Fruit fly (Drosophila melanogaster) whole organism, embryonic: ENCODE measurements around the gene UBL3.

Source experiments
- Antp ChIP-seq: fragments of 200-800 bp; sonication (Bioruptor generic); optimal IDR thresholded peaks from 3 replicates; lab custom pipeline; 2016; ENCODE audit warnings: missing biosample characterization, missing genetic modification characterization
- Atf-2 ChIP-seq: fragments of 200-800 bp; sonication (Bioruptor generic); optimal IDR thresholded peaks from 2 replicates; lab custom pipeline; 2016; ENCODE audit warnings: missing biosample characterization, missing genetic modification characterization
- B-H1 ChIP-seq: fragments of 200-800 bp; sonication (Bioruptor generic); IDR thresholded peaks from 3 replicates; pipeline ENCODE4 v1.3.6; 2022; ENCODE audit warnings: missing biosample characterization, missing genetic modification characterization
- CG10267 ChIP-seq: fragments of 200-800 bp; sonication (Bioruptor generic); optimal IDR thresholded peaks from 2 replicates; lab custom pipeline; 2018; ENCODE audit warnings: missing biosample characterization, mild to moderate bottlenecking, missing genetic modification characterization, moderate library complexity
- CG10431 ChIP-seq: fragments of 200-800 bp; sonication (Bioruptor generic); optimal IDR thresholded peaks from 3 replicates; lab custom pipeline; 2018; ENCODE audit warnings: missing biosample characterization, mild to moderate bottlenecking, missing genetic modification characterization
- CG13296 ChIP-seq: fragments of 200-800 bp; sonication (Bioruptor generic); optimal IDR thresholded peaks from 3 replicates; lab custom pipeline; 2018; ENCODE audit warnings: missing biosample characterization, mild to moderate bottlenecking, missing genetic modification characterization
- CG16815 ChIP-seq: fragments of 200-800 bp; sonication (Bioruptor generic); optimal IDR thresholded peaks from 3 replicates; lab custom pipeline; 2017; ENCODE audit warnings: missing biosample characterization, mild to moderate bottlenecking, missing genetic modification characterization
- CG31365 ChIP-seq: fragments of 200-800 bp; sonication (Bioruptor generic); optimal IDR thresholded peaks from 2 replicates; lab custom pipeline; 2018; ENCODE audit warnings: missing biosample characterization, mild to moderate bottlenecking, missing genetic modification characterization
- CG3163 ChIP-seq: fragments of 200-800 bp; sonication (Bioruptor generic); optimal IDR thresholded peaks from 3 replicates; lab custom pipeline; 2016; ENCODE audit warnings: missing biosample characterization, missing genetic modification characterization
- CG33213 ChIP-seq: fragments of 200-800 bp; sonication (Bioruptor generic); optimal IDR thresholded peaks from 3 replicates; lab custom pipeline; 2016; ENCODE audit warnings: missing biosample characterization, missing genetic modification characterization
- CG42726 ChIP-seq: fragments of 200-800 bp; sonication (Bioruptor generic); IDR thresholded peaks from 2 replicates; pipeline ENCODE4 v1.3.6; 2022; ENCODE audit warnings: missing biosample characterization, missing genetic modification characterization; ENCODE audit not compliant: partially characterized antibody
- CG43689 ChIP-seq: fragments of 200-800 bp; sonication (Bioruptor generic); IDR thresholded peaks from 2 replicates; pipeline ENCODE4 v1.3.6; 2022; ENCODE audit warnings: missing biosample characterization, missing genetic modification characterization
- CG7745 ChIP-seq: fragments of 200-800 bp; sonication (Bioruptor generic); optimal IDR thresholded peaks from 2 replicates; lab custom pipeline; 2018; ENCODE audit warnings: missing biosample characterization, mild to moderate bottlenecking, missing genetic modification characterization, moderate library complexity
- Deaf1 ChIP-seq: fragments of 200-800 bp; optimal IDR thresholded peaks from 3 replicates; lab custom pipeline; 2019; ENCODE audit warnings: missing biosample characterization, mild to moderate bottlenecking, missing genetic modification characterization, moderate library complexity
- Dp ChIP-seq: fragments of 200-800 bp; sonication (Bioruptor generic); optimal IDR thresholded peaks from 2 replicates; lab custom pipeline; 2018; ENCODE audit warnings: missing biosample characterization, mild to moderate bottlenecking, missing genetic modification characterization, moderate library complexity
- E2f1 ChIP-seq: fragments of 200-800 bp; sonication (Bioruptor generic); IDR thresholded peaks from 2 replicates; pipeline ENCODE4 v1.3.6; 2022; ENCODE audit warnings: missing biosample characterization, missing genetic modification characterization
- Ets97D ChIP-seq: fragments of 200-800 bp; sonication (Bioruptor generic); optimal IDR thresholded peaks from 3 replicates; lab custom pipeline; 2016; ENCODE audit warnings: missing biosample characterization, missing genetic modification characterization
- Fer1 ChIP-seq: fragments of 200-800 bp; sonication (Bioruptor generic); optimal IDR thresholded peaks from 2 replicates; lab custom pipeline; 2017; ENCODE audit warnings: missing biosample characterization, mild to moderate bottlenecking, missing genetic modification characterization
- Fer3 ChIP-seq: fragments of 200-800 bp; sonication (Bioruptor generic); optimal IDR thresholded peaks from 2 replicates; lab custom pipeline; 2018; ENCODE audit warnings: missing biosample characterization, mild to moderate bottlenecking, missing genetic modification characterization, moderate library complexity
- HLHmδ ChIP-seq: fragments of 200-800 bp; sonication (Bioruptor generic); optimal IDR thresholded peaks from 2 replicates; lab custom pipeline; 2018; ENCODE audit warnings: missing biosample characterization, mild to moderate bottlenecking, missing genetic modification characterization, moderate library complexity
- Hey ChIP-seq: fragments of 200-800 bp; sonication (Bioruptor generic); optimal IDR thresholded peaks from 3 replicates; lab custom pipeline; 2018; ENCODE audit warnings: missing biosample characterization, mild to moderate bottlenecking, missing genetic modification characterization
- Mad ChIP-seq: fragments of 200-800 bp; sonication (Bioruptor generic); optimal IDR thresholded peaks from 2 replicates; lab custom pipeline; 2016; ENCODE audit warnings: missing biosample characterization, missing genetic modification characterization
- NFAT ChIP-seq: fragments of 200-800 bp; sonication (Bioruptor generic); IDR thresholded peaks from 2 replicates; pipeline ENCODE4 v1.3.6; 2022; ENCODE audit warnings: missing biosample characterization, missing genetic modification characterization
- Oli ChIP-seq: fragments of 200-800 bp; sonication (Bioruptor generic); optimal IDR thresholded peaks from 2 replicates; lab custom pipeline; 2018; ENCODE audit warnings: missing biosample characterization, mild to moderate bottlenecking, missing genetic modification characterization, moderate library complexity
- Optix ChIP-seq: fragments of 200-800 bp; sonication (Bioruptor generic); IDR thresholded peaks from 3 replicates; pipeline ENCODE4 v1.3.6; 2022; ENCODE audit warnings: missing biosample characterization, missing genetic modification characterization
- Ravus ChIP-seq: fragments of 200-800 bp; sonication (Bioruptor generic); IDR thresholded peaks from 2 replicates; pipeline ENCODE4 v1.3.6; 2022; ENCODE audit warnings: missing biosample characterization, missing genetic modification characterization
- Six4 ChIP-seq: fragments of 200-800 bp; sonication (Bioruptor generic); optimal IDR thresholded peaks from 2 replicates; lab custom pipeline; 2016; ENCODE audit warnings: missing biosample characterization, missing genetic modification characterization
- Taf1 ChIP-seq: fragments of 200-800 bp; sonication (Bioruptor generic); IDR thresholded peaks from 2 replicates; pipeline ENCODE4 v1.3.6; 2022; ENCODE audit warnings: missing biosample characterization, missing genetic modification characterization
- Xrp1 ChIP-seq: fragments of 200-800 bp; sonication (Bioruptor generic); IDR thresholded peaks from 2 replicates; pipeline ENCODE4 v1.3.6; 2022; ENCODE audit warnings: missing biosample characterization, missing genetic modification characterization
- ara ChIP-seq: fragments of 200-800 bp; sonication (Bioruptor generic); IDR thresholded peaks from 2 replicates; pipeline ENCODE4 v1.3.6; 2022; ENCODE audit warnings: missing biosample characterization, missing genetic modification characterization
- az2 ChIP-seq: fragments of 200-800 bp; sonication (Bioruptor generic); optimal IDR thresholded peaks from 3 replicates; lab custom pipeline; 2016; ENCODE audit warnings: missing biosample characterization, missing genetic modification characterization
- da ChIP-seq: fragments of 200-800 bp; sonication (Bioruptor generic); optimal IDR thresholded peaks from 2 replicates; lab custom pipeline; 2016; ENCODE audit warnings: missing biosample characterization, missing genetic modification characterization
- gro ChIP-seq: fragments of 200-800 bp; sonication (Bioruptor generic); optimal IDR thresholded peaks from 2 replicates; lab custom pipeline; 2016; ENCODE audit warnings: missing biosample characterization, missing genetic modification characterization
- ham ChIP-seq: fragments of 200-800 bp; sonication (Bioruptor generic); IDR thresholded peaks from 2 replicates; pipeline ENCODE4 v1.3.6; 2022; ENCODE audit warnings: missing biosample characterization, missing genetic modification characterization
- hth ChIP-seq: fragments of >200 bp; optimal IDR thresholded peaks from 2 replicates; lab custom pipeline; 2017; ENCODE audit warnings: inconsistent platforms
- insv ChIP-seq, 2 experiments: fragments of 200-800 bp; sonication (Bioruptor generic); optimal IDR thresholded peaks; 3 replicates each; lab custom pipeline; 2016 to 2018; ENCODE audit warnings: missing biosample characterization in 2 of 2, missing genetic modification characterization in 2 of 2
- kah ChIP-seq: fragments of 200-800 bp; sonication (Bioruptor generic); optimal IDR thresholded peaks from 2 replicates; lab custom pipeline; 2018; ENCODE audit warnings: missing biosample characterization, mild to moderate bottlenecking, missing genetic modification characterization
- kay ChIP-seq: fragments of 200-800 bp; sonication (Bioruptor generic); optimal IDR thresholded peaks from 2 replicates; lab custom pipeline; 2016; ENCODE audit warnings: missing biosample characterization, missing genetic modification characterization
- knrl ChIP-seq: fragments of 200-800 bp; sonication (Bioruptor generic); IDR thresholded peaks from 3 replicates; pipeline ENCODE4 v1.3.6; 2022; ENCODE audit warnings: missing biosample characterization, missing genetic modification characterization; ENCODE audit not compliant: partially characterized antibody
- lbe ChIP-seq: fragments of 200-800 bp; sonication (Bioruptor generic); optimal IDR thresholded peaks from 2 replicates; lab custom pipeline; 2016; ENCODE audit warnings: missing biosample characterization, mild to moderate bottlenecking, missing genetic modification characterization
- lola ChIP-seq, 3 experiments: fragments of >200 bp in 2 of 3; fragments of 200-800 bp in 1 of 3; sonication (Bioruptor generic) in 1 of 3; optimal IDR thresholded peaks; 2 replicates each; lab custom pipeline; 2017 to 2019; ENCODE audit warnings: missing biosample characterization in 3 of 3, missing genetic modification characterization in 3 of 3, mild to moderate bottlenecking in 1 of 3, moderate library complexity in 1 of 3
- mam ChIP-seq: fragments of 200-800 bp; sonication (Bioruptor generic); optimal IDR thresholded peaks from 3 replicates; lab custom pipeline; 2016; ENCODE audit warnings: missing biosample characterization, missing genetic modification characterization
- nom ChIP-seq: fragments of 200-800 bp; sonication (Bioruptor generic); optimal IDR thresholded peaks from 2 replicates; lab custom pipeline; 2017; ENCODE audit warnings: missing biosample characterization, missing genetic modification characterization, mild to moderate bottlenecking, moderate library complexity, missing genetic modification reagents
- prd ChIP-seq, 3 experiments: fragments of >200 bp in 2 of 3; fragments of 200-800 bp in 1 of 3; sonication (Bioruptor generic) in 1 of 3; optimal IDR thresholded peaks in 2 of 3; IDR thresholded peaks in 1 of 3; 2 replicates in 2 of 3; 3 replicates in 1 of 3; pipeline versions ENCODE4 v1.3.6 to Lab custom; 2017 to 2022; ENCODE audit warnings: missing biosample characterization in 1 of 3, missing genetic modification characterization in 1 of 3
- psq ChIP-seq: fragments of 200-800 bp; sonication (Bioruptor generic); optimal IDR thresholded peaks from 2 replicates; lab custom pipeline; 2017; ENCODE audit warnings: missing biosample characterization, missing genetic modification characterization
- ranshi ChIP-seq: fragments of 200-800 bp; sonication (Bioruptor generic); IDR thresholded peaks from 2 replicates; pipeline ENCODE4 v1.3.6; 2022; ENCODE audit warnings: missing biosample characterization, missing genetic modification characterization
- sna ChIP-seq: fragments of 200-800 bp; sonication (Bioruptor generic); IDR thresholded peaks from 2 replicates; pipeline ENCODE4 v1.3.6; 2022; ENCODE audit warnings: missing biosample characterization, missing genetic modification characterization; ENCODE audit not compliant: partially characterized antibody
- tin ChIP-seq: fragments of 200-800 bp; sonication (Bioruptor generic); optimal IDR thresholded peaks from 3 replicates; lab custom pipeline; 2016; ENCODE audit warnings: missing biosample characterization, missing genetic modification characterization
- tll ChIP-seq, 2 experiments: fragments of 200-800 bp in 1 of 2; fragments of >200 bp in 1 of 2; sonication (Bioruptor generic) in 1 of 2; optimal IDR thresholded peaks; 2 replicates each; lab custom pipeline; 2017 to 2019; ENCODE audit warnings: missing biosample characterization in 2 of 2, missing genetic modification characterization in 2 of 2, mild to moderate bottlenecking in 1 of 2, moderate library complexity in 1 of 2
- ttk ChIP-seq: fragments of 200-800 bp; sonication (Bioruptor generic); IDR thresholded peaks from 2 replicates; pipeline ENCODE4 v2.1.2; 2022; ENCODE audit warnings: missing biosample characterization, missing genetic modification characterization

The UBL3 gene

dm6 chrX:15891606-15892345 lies 38.8 kb upstream of the UBL3 start, which contains the start of gene shi (continued):
- TF ChIP-seq mam (GFP tag; lab: Kevin White, UChicago) (peak; percentile 6), kah (GFP tag; lab: Kevin White, UChicago) (no peak), nom (GFP tag; lab: Kevin White, UChicago) (no peak), lbe (GFP tag; lab: Kevin White, UChicago) (no peak), ttk (GFP tag; lab: Robert Waterston, UW) (no peak), Dp (peak; percentile 53), kay (GFP tag; lab: Kevin White, UChicago) (peak; percentile 18), Oli (tag; lab: Kevin White, UChicago) (no peak), NFAT (GFP tag; lab: Robert Waterston, UW) (no peak), knrl (GFP tag; lab: Robert Waterston, UW) (peak; percentile 97), B-H1 (GFP tag; lab: Robert Waterston, UW) (no peak), ham (GFP tag; lab: Robert Waterston, UW) (no peak), CG42726 (GFP tag; lab: Robert Waterston, UW) (peak; percentile 98), CG7745 (tag; lab: Kevin White, UChicago) (no peak), CG16815 (no peak), ara (GFP tag; lab: Robert Waterston, UW) (no peak), Ravus (GFP tag; lab: Robert Waterston, UW) (no peak), Xrp1 (GFP tag; lab: Robert Waterston, UW) (no peak), gro (GFP tag; lab: Kevin White, UChicago) (peak; percentile 27), sna (GFP tag; lab: Robert Waterston, UW) (peak; percentile 93), Fer3 (tag; lab: Kevin White, UChicago) (peak; percentile 9), ranshi (GFP tag; lab: Robert Waterston, UW) (no peak), tll (GFP tag; optimal IDR thresholded peaks at IDR 0.05; lab: Kevin White, UChicago) (no peak), CG10431 (GFP tag; lab: Kevin White, UChicago) (peak; percentile 28), Ets97D (GFP tag; lab: Kevin White, UChicago) (peak; percentile 69), CG43689 (GFP tag; lab: Robert Waterston, UW) (no peak), CG13296 (GFP tag; lab: Kevin White, UChicago) (peak; percentile 23), CG10267 (peak; percentile 70), Atf-2 (GFP tag; lab: Kevin White, UChicago) (no peak), da (GFP tag; lab: Kevin White, UChicago) (no peak), prd (optimal IDR thresholded peaks at IDR 0.05; lab: Kevin White, UChicago) (no peak), prd (GFP tag; IDR thresholded peaks at IDR 0.05; lab: Robert Waterston, UW) (no peak), Fer1 (GFP tag; lab: Kevin White, UChicago) (no peak), CG31365 (tag; lab: Kevin White, UChicago) (no peak), E2f1 (GFP tag; lab: Robert Waterston, UW) (no peak), psq (GFP tag; lab: Kevin White, UChicago) (no peak), hth (no peak), tin (no peak), CG3163 (GFP tag; lab: Kevin White, UChicago) (no peak), lola (GFP tag; optimal IDR thresholded peaks at IDR 0.05; lab: Kevin White, UChicago) (no peak), Deaf1 (tag; lab: Kevin White, UChicago) (no peak), Mad (GFP tag; lab: Kevin White, UChicago) (no peak), HLHmδ (GFP tag; lab: Kevin White, UChicago) (no peak), Six4 (GFP tag; lab: Kevin White, UChicago) (no peak), Hey (tag; lab: Kevin White, UChicago) (no peak), Optix (GFP tag; lab: Robert Waterston, UW) (no peak), az2 (no peak), Antp (GFP tag; lab: Kevin White, UChicago) (no peak), CG33213 (GFP tag; lab: Kevin White, UChicago) (peak; percentile 36), Taf1 (GFP tag; lab: Robert Waterston, UW) (no peak), insv (GFP tag; optimal IDR thresholded peaks at IDR 0.05; lab: Kevin White, UChicago) (peak in 1 of 2 experiments; percentile 67)
